Worm (Caenorhabditis elegans) whole organism, L4 larva: Measurements from ENCODE around the gene T22B3.3.

Source experiments
- arid-1 ChIP-seq: fragments of 200-800 bp; sonication (Bioruptor generic); conservative IDR thresholded peaks from 2 replicates; pipeline ENCODE4 v1.3.6; 2022; ENCODE audit warnings: missing genetic modification reagents, missing genetic modification characterization, missing compliant biosample characterization
- dpl-1 ChIP-seq: fragments of 150-350 bp; optimal IDR thresholded peaks from 2 replicates; lab custom pipeline; 2014; ENCODE audit warnings: missing biosample characterization, missing genetic modification reagents, missing genetic modification characterization
- fkh-10 ChIP-seq: fragments of 150-350 bp; optimal IDR thresholded peaks from 2 replicates; lab custom pipeline; 2014; ENCODE audit warnings: missing biosample characterization, missing genetic modification reagents, missing genetic modification characterization
- lin-13 ChIP-seq: fragments of 150-350 bp; optimal IDR thresholded peaks from 2 replicates; lab custom pipeline; 2014; ENCODE audit warnings: missing biosample characterization, missing genetic modification reagents, missing genetic modification characterization
- lsy-2 ChIP-seq, 2 experiments: fragments of 150-350 bp in 1 of 2; sonication (generic microtip) in 1 of 2; optimal IDR thresholded peaks; 2 replicates each; lab custom pipeline; 2014 to 2017; ENCODE audit warnings: missing biosample characterization in 2 of 2, missing genetic modification characterization in 2 of 2
- nhr-11 ChIP-seq: fragments of 150-350 bp; optimal IDR thresholded peaks from 2 replicates; lab custom pipeline; 2014; ENCODE audit warnings: missing biosample characterization, missing genetic modification characterization
- nhr-111 ChIP-seq: fragments of 200-800 bp; sonication (Bioruptor generic); optimal IDR thresholded peaks from 2 replicates; lab custom pipeline; 2018; ENCODE audit warnings: mild to moderate bottlenecking, missing genetic modification characterization, missing compliant biosample characterization
- nhr-77 ChIP-seq: fragments of 150-350 bp; optimal IDR thresholded peaks from 2 replicates; lab custom pipeline; 2014; ENCODE audit warnings: missing biosample characterization, missing genetic modification characterization
- saeg-2 ChIP-seq: fragments of 200-800 bp; sonication (Bioruptor generic); IDR thresholded peaks from 2 replicates; pipeline ENCODE4 v1.3.6; 2022; ENCODE audit warnings: missing genetic modification reagents, missing genetic modification characterization, missing compliant biosample characterization
- sdz-12 ChIP-seq: fragments of 200-800 bp; sonication (Bioruptor generic); optimal IDR thresholded peaks from 2 replicates; lab custom pipeline; 2018; ENCODE audit warnings: mild to moderate bottlenecking, missing genetic modification characterization, missing compliant biosample characterization

DNA sequence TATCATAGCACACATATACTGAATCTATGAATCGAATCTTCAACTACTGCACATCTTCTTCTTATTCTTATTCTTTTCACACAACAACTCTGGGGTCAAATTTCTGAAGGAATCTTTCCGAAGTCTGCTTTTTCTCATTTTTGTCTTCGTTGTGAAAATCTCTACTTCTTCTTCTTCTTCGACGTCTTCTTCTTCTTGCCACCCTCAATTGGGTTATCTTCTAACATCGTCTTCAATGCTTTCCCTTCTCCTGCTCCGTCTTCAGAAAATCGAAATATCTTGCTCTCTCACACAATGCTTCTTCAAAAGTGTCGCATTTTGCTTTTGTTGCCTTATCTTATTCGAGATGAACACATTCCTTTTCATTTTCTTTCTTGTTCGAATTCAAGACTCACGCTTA, 19.7 kb upstream of the T22B3.3 start:
- TF ChIP-seq fkh-10 (GFP tag; lab: Kevin White, UChicago) (peak; percentile 44), nhr-77 (tag; lab: Kevin White, UChicago) (no peak), arid-1 (no peak), nhr-11 (tag; lab: Kevin White, UChicago) (no peak), lin-13 (GFP tag; lab: Kevin White, UChicago) (no peak), nhr-111 (no peak), sdz-12 (GFP tag; lab: Kevin White, UChicago) (no peak), saeg-2 (GFP tag; lab: Robert Waterston, UW) (no peak), dpl-1 (GFP tag; lab: Kevin White, UChicago) (no peak), lsy-2 (tag; optimal IDR thresholded peaks at IDR 0.05; lab: Kevin White, UChicago) (no peak)
